Worm (Caenorhabditis elegans): ENCODE measurements around the gene ZK1010.8.
A peak's percentile ranks its signal among the peaks of the same experiment; 100 is the strongest.

Gene ZK1010.8

DNA sequence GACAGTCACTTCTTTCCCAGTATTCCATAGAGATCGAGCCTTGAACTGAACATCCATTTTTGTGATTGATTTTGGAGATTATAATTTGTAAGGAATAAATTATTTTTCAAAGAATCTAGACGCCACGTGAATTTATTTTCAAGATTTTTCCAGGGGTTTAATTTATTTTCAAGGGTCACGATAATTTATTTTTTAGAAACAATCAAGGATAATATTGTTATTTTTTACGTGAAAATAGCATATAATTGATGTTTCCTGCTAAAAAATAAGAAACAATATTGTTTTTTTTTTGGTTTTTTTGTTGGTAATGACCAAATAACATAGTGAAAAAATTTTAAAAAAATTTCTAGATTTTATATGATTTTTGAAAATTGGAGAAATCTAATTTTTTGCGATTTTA, 29.1 kb upstream of the ZK1010.8 start, which contains the start of gene F14F7.4:
Gene F14F7.4 (minus strand): TSS at position 101 of the 400 bp plus-strand sequence.
- no peak for TF ChIP-seq sdz-38 (tag; optimal IDR thresholded peaks at IDR 0.05)
- no peak for TF ChIP-seq snpc-3.4 (tag; optimal IDR thresholded peaks at IDR 0.05)
- TF ChIP-seq F57A8.1 (GFP tag; optimal IDR thresholded peaks at IDR 0.05), result no peak
- TF ChIP-seq let-607 (tag; optimal IDR thresholded peaks at IDR 0.05), result no peak
- TF ChIP-seq Y79H2A.3 (GFP tag; conservative IDR thresholded peaks at IDR 0.05), result no peak
- no peak for TF ChIP-seq T07F8.4 (tag; optimal IDR thresholded peaks at IDR 0.05)
- no peak for TF ChIP-seq B0336.3 (GFP tag; IDR thresholded peaks at IDR 0.05)
- TF ChIP-seq hmg-1.2 (GFP tag; IDR thresholded peaks at IDR 0.05), result no peak
- TF ChIP-seq egl-18 (GFP tag; IDR thresholded peaks at IDR 0.05), result no peak
- no peak for TF ChIP-seq Y53F4B.3 (GFP tag; IDR thresholded peaks at IDR 0.05)
- TF ChIP-seq ama-1 (optimal IDR thresholded peaks at IDR 0.05), result no peak
- no peak for TF ChIP-seq ama-1 (GFP tag; optimal IDR thresholded peaks at IDR 0.05)
- TF ChIP-seq hmg-20 (GFP tag; IDR thresholded peaks at IDR 0.05), result no peak
- no peak for TF ChIP-seq Y56A3A.18 (GFP tag; IDR thresholded peaks at IDR 0.05)
- TF ChIP-seq lsl-1 (GFP tag; optimal IDR thresholded peaks at IDR 0.05), result no peak
- no peak for TF ChIP-seq egrh-3 (GFP tag; IDR thresholded peaks at IDR 0.05)
- no peak for TF ChIP-seq C17E4.6 (GFP tag; IDR thresholded peaks at IDR 0.05)
- TF ChIP-seq zfh-2 (GFP tag; conservative IDR thresholded peaks at IDR 0.05), result no peak

DNA sequence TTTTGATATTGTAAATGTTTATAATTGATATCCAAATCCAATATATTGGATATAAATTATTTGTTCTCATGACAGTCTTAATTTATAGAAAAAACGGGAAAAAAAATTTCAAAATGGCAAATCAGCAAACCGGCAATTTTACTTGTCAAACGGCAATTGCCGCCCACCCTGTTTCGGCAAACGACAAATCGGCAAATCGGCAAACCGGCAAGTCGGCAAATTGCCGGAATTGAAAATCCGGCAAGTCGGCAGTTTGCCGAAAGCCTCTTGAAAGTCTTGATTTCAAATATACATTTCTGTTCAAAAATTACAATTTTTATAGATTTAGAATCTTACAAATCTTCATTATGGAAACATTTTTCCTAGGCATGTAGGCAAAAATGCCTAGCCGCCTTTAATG, 27.5 kb upstream of the ZK1010.8 start:
- no peak for TF ChIP-seq Y79H2A.3 (GFP tag; conservative IDR thresholded peaks at IDR 0.05)
- TF ChIP-seq K12H6.12 (tag; optimal IDR thresholded peaks at IDR 0.05), result no peak
- TF ChIP-seq F37B4.10 (GFP tag; IDR thresholded peaks at IDR 0.05), result no peak
- TF ChIP-seq mel-28 (tag; optimal IDR thresholded peaks at IDR 0.05; ENCODE audit: borderline replicate concordance), result no peak
- no peak for TF ChIP-seq D2030.7 (GFP tag; IDR thresholded peaks at IDR 0.05)
- TF ChIP-seq Y95B8A.8 (GFP tag; IDR thresholded peaks at IDR 0.05), result no peak
- TF ChIP-seq T07F8.4 (tag; optimal IDR thresholded peaks at IDR 0.05), result no peak
- no peak for TF ChIP-seq F57A8.1 (GFP tag; optimal IDR thresholded peaks at IDR 0.05)
- no peak for TF ChIP-seq B0019.2 (GFP tag; conservative IDR thresholded peaks at IDR 0.05)
- TF ChIP-seq attf-5 (GFP tag; optimal IDR thresholded peaks at IDR 0.05), result no peak
- TF ChIP-seq madf-6 (GFP tag; IDR thresholded peaks at IDR 0.05), result no peak

DNA sequence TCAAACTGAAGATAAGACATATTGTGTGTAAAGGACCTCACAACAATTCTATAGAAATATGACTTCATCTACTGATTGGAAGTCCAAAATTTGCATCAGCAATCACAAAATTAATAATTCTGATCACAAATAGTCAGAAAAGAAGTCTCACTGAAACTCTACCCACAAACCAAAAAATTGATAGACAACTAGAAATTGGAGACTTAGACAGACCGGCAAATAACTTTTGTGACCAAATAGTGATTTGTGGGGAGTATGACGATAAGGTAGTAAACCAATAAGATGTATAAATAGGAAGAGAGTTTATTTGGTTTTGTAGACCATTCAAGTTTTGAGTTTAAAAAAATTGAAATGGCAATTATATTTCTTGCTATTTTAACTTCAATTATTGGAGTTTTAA, 23.8 kb upstream of the ZK1010.8 start, which contains the start of gene cyp-13A12:
Gene cyp-13A12 (plus strand): TSS at position 267 of the 400 bp plus-strand sequence.
- peak; percentile 48 for TF ChIP-seq nhr-80 (tag; optimal IDR thresholded peaks at IDR 0.05)
- TF ChIP-seq lsl-1 (GFP tag; optimal IDR thresholded peaks at IDR 0.05), result no peak

DNA sequence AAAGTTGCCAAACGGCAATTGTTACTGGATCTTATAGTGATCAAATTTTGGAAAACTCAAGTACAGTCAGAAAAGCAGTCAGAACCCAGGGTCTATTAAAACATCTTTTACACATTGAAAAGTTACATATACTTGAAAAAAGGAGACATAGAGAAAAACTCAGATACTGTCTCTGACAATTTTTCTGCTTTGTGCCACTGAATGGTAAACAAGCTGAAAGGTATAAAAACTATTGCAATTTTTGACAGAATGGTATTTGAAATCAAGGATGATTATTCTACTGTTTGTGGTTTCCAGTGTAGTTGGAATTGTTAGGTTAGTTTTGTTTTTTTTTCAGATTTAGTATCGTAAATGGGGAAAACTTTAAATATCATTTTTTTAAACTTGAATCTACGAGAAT, 20.3 kb upstream of the ZK1010.8 start, which contains the start of gene cyp-13A11:
Gene cyp-13A11 (plus strand): TSS at position 266 of the 400 bp plus-strand sequence.
- TF ChIP-seq aptf-3 (GFP tag; IDR thresholded peaks at IDR 0.05), result no peak
- TF ChIP-seq T07F8.4 (tag; optimal IDR thresholded peaks at IDR 0.05), result no peak
- no peak for TF ChIP-seq ceh-91 (GFP tag; IDR thresholded peaks at IDR 0.05)
- no peak for TF ChIP-seq attf-6 (GFP tag; IDR thresholded peaks at IDR 0.05)
- TF ChIP-seq B0336.3 (GFP tag; IDR thresholded peaks at IDR 0.05), result no peak
- no peak for TF ChIP-seq bed-1 (GFP tag; IDR thresholded peaks at IDR 0.05)
- TF ChIP-seq zfh-2 (GFP tag; conservative IDR thresholded peaks at IDR 0.05), result no peak
- TF ChIP-seq chd-7 (tag; optimal IDR thresholded peaks at IDR 0.05), result no peak
- no peak for TF ChIP-seq ceh-100 (GFP tag; IDR thresholded peaks at IDR 0.05)
- TF ChIP-seq snpc-1.3 (tag; optimal IDR thresholded peaks at IDR 0.05; ENCODE audit: insufficient read depth), result no peak
